Worm (Caenorhabditis elegans) whole organism, late embryonic: ENCODE data around the gene srg-10.
A peak's percentile ranks its signal among the peaks of the same experiment; 100 is the strongest.

ENCODE experiments used
- C08G9.2 ChIP-seq: sonication (generic microtip); optimal IDR thresholded peaks from 2 replicates; lab custom pipeline; 2016; ENCODE audit warnings: mild to moderate bottlenecking, missing genetic modification characterization, moderate library complexity, missing compliant biosample characterization
- K09A11.1 ChIP-seq: sonication (generic microtip); optimal IDR thresholded peaks from 2 replicates; lab custom pipeline; 2017; ENCODE audit warnings: antibody characterized with exemption, mild to moderate bottlenecking, missing genetic modification characterization, missing compliant biosample characterization; ENCODE audit not compliant: insufficient read depth
- Y22D7AL.16 ChIP-seq: sonication (generic microtip); optimal IDR thresholded peaks from 2 replicates; lab custom pipeline; 2016; ENCODE audit warnings: missing genetic modification characterization, missing compliant biosample characterization
- ama-1 ChIP-seq: fragments of 150-350 bp; optimal IDR thresholded peaks from 2 replicates; lab custom pipeline; 2014
- ceh-14 ChIP-seq: sonication (generic microtip); optimal IDR thresholded peaks from 2 replicates; lab custom pipeline; 2016; ENCODE audit warnings: missing genotype, missing genetic modification characterization, missing compliant biosample characterization
- ceh-19 ChIP-seq: fragments of 200-800 bp; sonication (Bioruptor generic); optimal IDR thresholded peaks from 2 replicates; lab custom pipeline; 2018; ENCODE audit warnings: mild to moderate bottlenecking, missing genetic modification characterization, missing compliant biosample characterization
- ceh-2 ChIP-seq: sonication (generic microtip); optimal IDR thresholded peaks from 2 replicates; lab custom pipeline; 2016; ENCODE audit warnings: missing genotype, missing genetic modification characterization, missing compliant biosample characterization
- ceh-22 ChIP-seq: sonication (generic microtip); optimal IDR thresholded peaks from 2 replicates; lab custom pipeline; 2017; ENCODE audit warnings: missing biosample characterization, missing genetic modification characterization
- ceh-24 ChIP-seq: sonication (generic microtip); optimal IDR thresholded peaks from 2 replicates; lab custom pipeline; 2016; ENCODE audit warnings: mild to moderate bottlenecking, missing genetic modification characterization, missing compliant biosample characterization
- ceh-31 ChIP-seq: sonication (generic microtip); optimal IDR thresholded peaks from 2 replicates; lab custom pipeline; 2016; ENCODE audit warnings: missing genetic modification characterization, missing compliant biosample characterization
- ceh-34 ChIP-seq: sonication (generic microtip); optimal IDR thresholded peaks from 2 replicates; lab custom pipeline; 2016; ENCODE audit warnings: mild to moderate bottlenecking, missing genetic modification characterization, missing compliant biosample characterization
- ceh-48 ChIP-seq: sonication (generic microtip); optimal IDR thresholded peaks from 2 replicates; lab custom pipeline; 2016; ENCODE audit warnings: missing genetic modification characterization, inconsistent platforms, missing compliant biosample characterization
- ceh-6 ChIP-seq: fragments of 200-800 bp; sonication (Bioruptor generic); optimal IDR thresholded peaks from 2 replicates; lab custom pipeline; 2018; ENCODE audit warnings: mild to moderate bottlenecking, missing genetic modification characterization, missing compliant biosample characterization
- dve-1 ChIP-seq: sonication (generic microtip); optimal IDR thresholded peaks from 2 replicates; lab custom pipeline; 2017; ENCODE audit warnings: antibody characterized with exemption, mild to moderate bottlenecking, missing genetic modification characterization, missing compliant biosample characterization
- elt-4 ChIP-seq: sonication (generic microtip); optimal IDR thresholded peaks from 2 replicates; lab custom pipeline; 2016; ENCODE audit warnings: missing genetic modification characterization, missing compliant biosample characterization
- eyg-1 ChIP-seq: sonication (generic microtip); optimal IDR thresholded peaks from 2 replicates; lab custom pipeline; 2016; ENCODE audit warnings: missing genotype, missing genetic modification characterization, missing compliant biosample characterization
- hlh-13 ChIP-seq: fragments of 200-800 bp; sonication (Bioruptor generic); optimal IDR thresholded peaks from 2 replicates; lab custom pipeline; 2018; ENCODE audit warnings: mild to moderate bottlenecking, missing genetic modification characterization, missing compliant biosample characterization
- hlh-30 ChIP-seq: sonication (generic microtip); optimal IDR thresholded peaks from 2 replicates; lab custom pipeline; 2017; ENCODE audit warnings: antibody characterized with exemption, missing genetic modification characterization, missing compliant biosample characterization; ENCODE audit not compliant: insufficient read depth
- hlh-6 ChIP-seq: sonication (generic microtip); optimal IDR thresholded peaks from 2 replicates; lab custom pipeline; 2016; ENCODE audit warnings: missing genotype, missing genetic modification characterization, missing compliant biosample characterization
- hlh-8 ChIP-seq: sonication (generic microtip); optimal IDR thresholded peaks from 2 replicates; lab custom pipeline; 2016; ENCODE audit warnings: missing genotype, missing genetic modification characterization, missing compliant biosample characterization
- lim-6 ChIP-seq: sonication (generic microtip); optimal IDR thresholded peaks from 2 replicates; lab custom pipeline; 2016; ENCODE audit warnings: missing genetic modification characterization, missing compliant biosample characterization
- nfya-1 ChIP-seq: sonication (generic microtip); optimal IDR thresholded peaks from 2 replicates; lab custom pipeline; 2017; ENCODE audit warnings: missing genetic modification characterization, mild to moderate bottlenecking, missing compliant biosample characterization, antibody characterized with exemption, moderate library complexity
- nhr-11 ChIP-seq: fragments of 150-350 bp; optimal IDR thresholded peaks from 2 replicates; lab custom pipeline; 2014; ENCODE audit warnings: missing biosample characterization, missing genetic modification characterization
- pax-1 ChIP-seq: fragments of 150-350 bp; optimal IDR thresholded peaks from 2 replicates; lab custom pipeline; 2014; ENCODE audit warnings: missing biosample characterization, missing genetic modification characterization
- pha-2 ChIP-seq: sonication (generic microtip); optimal IDR thresholded peaks from 2 replicates; lab custom pipeline; 2017; ENCODE audit warnings: mild to moderate bottlenecking, missing genetic modification characterization, missing compliant biosample characterization
- pha-4 ChIP-seq: fragments of 150-350 bp; optimal IDR thresholded peaks from 2 replicates; lab custom pipeline; 2018; ENCODE audit warnings: missing biosample characterization, missing genetic modification reagents, missing genetic modification characterization
- pqm-1 ChIP-seq: sonication (generic microtip); optimal IDR thresholded peaks from 2 replicates; lab custom pipeline; 2016; ENCODE audit warnings: missing genetic modification characterization, missing compliant biosample characterization
- pros-1 ChIP-seq: fragments of 150-350 bp; optimal IDR thresholded peaks from 2 replicates; lab custom pipeline; 2014; ENCODE audit warnings: missing biosample characterization, missing genetic modification reagents, missing genetic modification characterization
- sox-4 ChIP-seq: sonication (generic microtip); optimal IDR thresholded peaks from 2 replicates; lab custom pipeline; 2017; ENCODE audit warnings: mild to moderate bottlenecking, missing genetic modification characterization, inconsistent platforms, missing compliant biosample characterization
- tbx-7 ChIP-seq: sonication (generic microtip); optimal IDR thresholded peaks from 2 replicates; lab custom pipeline; 2016; ENCODE audit warnings: missing genotype, missing genetic modification characterization, missing compliant biosample characterization
- unc-42 ChIP-seq: sonication (generic microtip); optimal IDR thresholded peaks from 2 replicates; lab custom pipeline; 2016; ENCODE audit warnings: missing genotype, missing genetic modification characterization, missing compliant biosample characterization
- unc-55 ChIP-seq: sonication (generic microtip); optimal IDR thresholded peaks from 2 replicates; lab custom pipeline; 2017; ENCODE audit warnings: missing biosample characterization, missing genetic modification reagents, missing genetic modification characterization
- unc-86 ChIP-seq: sonication (generic microtip); optimal IDR thresholded peaks from 2 replicates; lab custom pipeline; 2016; ENCODE audit warnings: missing genetic modification characterization, missing compliant biosample characterization
- zip-5 ChIP-seq: sonication (generic microtip); optimal IDR thresholded peaks from 2 replicates; lab custom pipeline; 2016; ENCODE audit warnings: missing genetic modification characterization, missing compliant biosample characterization

srg-10 gene

ce11 chrIII:4649363-4649768 is 28.2 kb upstream of the srg-10 start (continued):
- TF ChIP-seq nfya-1: peak; percentile 79
- peak; percentile 2 for TF ChIP-seq unc-86 (tag; lab: Kevin White, UChicago)
- TF ChIP-seq hlh-30: peak; percentile 99
- peak; percentile 83 for TF ChIP-seq ceh-34
- TF ChIP-seq ceh-19 (GFP tag; lab: Kevin White, UChicago): peak; percentile 7

DNA sequence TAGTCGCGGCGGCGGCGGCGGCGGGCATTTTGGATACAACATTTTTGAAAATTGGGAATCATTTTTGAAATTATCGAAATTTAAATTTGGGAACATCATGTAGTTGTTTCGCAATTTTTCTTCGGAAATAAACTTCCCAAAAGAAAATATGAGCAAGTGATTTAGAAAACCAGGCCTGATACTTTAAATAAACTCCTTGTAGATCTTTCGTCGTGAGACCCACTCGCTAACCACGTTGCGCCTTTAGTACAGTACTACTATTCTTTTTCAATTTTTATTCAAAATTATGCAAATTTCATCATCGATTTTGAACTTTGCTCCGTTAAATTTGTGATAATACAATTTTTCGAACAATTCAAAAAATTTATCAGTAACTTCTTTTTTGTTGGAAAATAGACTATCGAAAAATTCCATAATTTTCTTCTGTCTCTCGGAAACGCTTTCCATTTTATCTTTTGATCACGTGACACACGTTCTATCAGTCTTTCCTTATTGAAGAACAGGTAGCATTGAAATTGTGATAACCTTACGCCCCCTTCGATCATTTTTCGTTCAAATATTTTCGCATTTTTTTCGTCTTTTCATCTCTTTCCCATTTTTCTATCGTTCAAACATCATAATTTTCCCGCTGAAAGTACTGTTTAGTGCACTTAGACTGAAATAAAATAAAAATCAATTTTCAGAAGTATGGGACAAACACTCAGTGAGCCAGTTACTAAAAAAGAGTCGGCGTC is 27.6 kb upstream of the srg-10 start, which contains the start of gene ppm-2:
Gene ppm-2, plus strand, starts transcription at position 684 of the 734 bp plus-strand sequence.
- no peak for TF ChIP-seq hlh-13 (GFP tag; lab: Kevin White, UChicago)
- TF ChIP-seq hlh-30: peak; percentile 35

DNA sequence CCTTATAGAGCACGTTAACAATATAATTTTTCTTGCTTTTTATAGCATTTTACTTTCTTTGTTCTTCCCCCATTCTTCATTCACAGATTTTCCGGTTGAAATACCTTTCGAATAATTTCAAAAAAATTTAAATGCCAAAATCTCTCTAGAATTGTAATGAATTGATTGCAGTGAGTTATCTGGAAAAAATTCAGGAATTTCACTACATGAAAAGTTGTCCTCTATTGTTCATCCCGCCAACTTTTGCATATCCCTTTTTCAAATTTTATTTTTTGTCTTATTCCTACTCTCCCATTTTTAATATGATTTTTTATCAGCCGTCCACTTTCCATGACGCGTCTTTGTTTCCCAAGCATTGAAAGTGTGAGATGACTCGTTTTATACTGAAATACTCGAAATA is 24.2 kb upstream of the srg-10 start:
- TF ChIP-seq sox-4 (tag; lab: Kevin White, UChicago) (no peak), K09A11.1 (no peak), zip-5 (tag; lab: Kevin White, UChicago) (no peak), nhr-11 (tag; lab: Kevin White, UChicago) (no peak), hlh-30 (no peak), ceh-22 (no peak), unc-55 (GFP tag; lab: Kevin White, UChicago) (no peak), Y22D7AL.16 (tag; lab: Kevin White, UChicago) (no peak), elt-4 (tag; lab: Kevin White, UChicago) (no peak), hlh-8 (tag; lab: Kevin White, UChicago) (no peak)

ce11 chrIII:4653912-4654311 is 23.7 kb upstream of the srg-10 start:
- no peak for TF ChIP-seq ceh-24 (tag; lab: Kevin White, UChicago)
- TF ChIP-seq pqm-1 (tag; lab: Kevin White, UChicago): no peak
- no peak for TF ChIP-seq dve-1 (tag; lab: Kevin White, UChicago)
- no peak for TF ChIP-seq ceh-2 (tag; lab: Kevin White, UChicago)
- TF ChIP-seq C08G9.2 (tag; lab: Kevin White, UChicago): no peak
- TF ChIP-seq pros-1 (tag; lab: Kevin White, UChicago): no peak
- no peak for TF ChIP-seq ceh-22
- TF ChIP-seq lim-6 (tag; lab: Kevin White, UChicago): no peak
- no peak for TF ChIP-seq hlh-30
- TF ChIP-seq elt-4 (tag; lab: Kevin White, UChicago): no peak
- TF ChIP-seq ceh-6 (GFP tag; lab: Kevin White, UChicago): no peak
- TF ChIP-seq ama-1 (lab: Kevin White, UChicago): no peak
- no peak for TF ChIP-seq ceh-14 (tag; lab: Kevin White, UChicago)
- no peak for TF ChIP-seq eyg-1
- TF ChIP-seq tbx-7 (tag; lab: Kevin White, UChicago): no peak
- TF ChIP-seq ceh-31 (tag; lab: Kevin White, UChicago): no peak
- no peak for TF ChIP-seq ceh-48 (tag; lab: Kevin White, UChicago)
- TF ChIP-seq hlh-8 (tag; lab: Kevin White, UChicago): no peak

ce11 chrIII:4655402-4655801 is 22.2 kb upstream of the srg-10 start, which contains the start of gene T23F11.2:
T23F11.2 (minus strand) TSS chrIII:4655502.
- TF ChIP-seq nhr-11 (tag; lab: Kevin White, UChicago) (no peak), pha-4 (tag; lab: Kevin White, UChicago) (no peak), hlh-6 (tag; lab: Kevin White, UChicago) (no peak)
- TF ChIP-seq, all 69 proteins: peak for 0

- peak; percentile 9 for TF ChIP-seq lim-6 (tag; lab: Kevin White, UChicago)
- TF ChIP-seq pha-2 (tag; lab: Kevin White, UChicago): no peak
- TF ChIP-seq ceh-48 (tag; lab: Kevin White, UChicago): peak; percentile 79
- TF ChIP-seq nfya-1: peak; percentile 20
- TF ChIP-seq ceh-31 (tag; lab: Kevin White, UChicago): peak; percentile 79
- TF ChIP-seq unc-42: peak; percentile 66
- TF ChIP-seq pax-1 (tag; lab: Kevin White, UChicago): no peak
Measured at ce11 chrIII:4656415-4656814, 21.2 kb upstream of the srg-10 start.
